Worm (Caenorhabditis elegans) whole organism, L1 larva: ENCODE results near the gene btbd-10.

Source experiments
- C04F5.9 ChIP-seq: sonication (generic microtip); optimal IDR thresholded peaks from 2 replicates; lab custom pipeline; 2016; ENCODE audit warnings: missing genetic modification characterization, missing compliant biosample characterization
- C34B4.2 ChIP-seq: sonication (generic microtip); optimal IDR thresholded peaks from 2 replicates; lab custom pipeline; 2017; ENCODE audit warnings: mild to moderate bottlenecking, missing genetic modification characterization, missing compliant biosample characterization
- F16B12.6 ChIP-seq: fragments of 150-350 bp; optimal IDR thresholded peaks from 2 replicates; lab custom pipeline; 2014; ENCODE audit warnings: missing biosample characterization, missing genetic modification characterization
- aha-1 ChIP-seq: fragments of 150-350 bp; optimal IDR thresholded peaks from 2 replicates; lab custom pipeline; 2014; ENCODE audit warnings: missing biosample characterization, missing genetic modification characterization
- alr-1 ChIP-seq: fragments of 200-800 bp; sonication (Bioruptor generic); optimal IDR thresholded peaks from 2 replicates; lab custom pipeline; 2018; ENCODE audit warnings: borderline replicate concordance, mild to moderate bottlenecking, missing genetic modification characterization, missing compliant biosample characterization
- ama-1 ChIP-seq: fragments of 150-350 bp; optimal IDR thresholded peaks from 2 replicates; lab custom pipeline; 2014
- blmp-1 ChIP-seq: fragments of 150-350 bp; optimal IDR thresholded peaks from 2 replicates; lab custom pipeline; 2014; ENCODE audit warnings: missing biosample characterization, missing genetic modification characterization
- ceh-82 ChIP-seq, 3 experiments: fragments of 150-350 bp in 1 of 3; sonication (generic microtip) in 2 of 3; optimal IDR thresholded peaks; 2 replicates each; lab custom pipeline; 2014 to 2017; ENCODE audit warnings: missing biosample characterization in 3 of 3, missing genetic modification characterization in 3 of 3
- ceh-90 ChIP-seq: sonication (generic microtip); optimal IDR thresholded peaks from 2 replicates; lab custom pipeline; 2016; ENCODE audit warnings: missing genetic modification characterization, missing compliant biosample characterization
- ces-1 ChIP-seq: fragments of 150-350 bp; optimal IDR thresholded peaks from 2 replicates; lab custom pipeline; 2014; ENCODE audit warnings: missing biosample characterization, missing genetic modification reagents, missing genetic modification characterization
- dpl-1 ChIP-seq, 3 experiments: fragments of 150-350 bp in 2 of 3; sonication (generic microtip) in 1 of 3; optimal IDR thresholded peaks; 2 replicates each; lab custom pipeline; 2014 to 2017; ENCODE audit warnings: missing biosample characterization in 3 of 3, missing genetic modification characterization in 3 of 3, missing genetic modification reagents in 3 of 3
- dsc-1 ChIP-seq: sonication (generic microtip); optimal IDR thresholded peaks from 2 replicates; lab custom pipeline; 2016; ENCODE audit warnings: mild to moderate bottlenecking, missing genetic modification characterization, missing compliant biosample characterization
- efl-1 ChIP-seq, 4 experiments: fragments of 150-350 bp; optimal IDR thresholded peaks in 3 of 4; peaks in 1 of 4; 1 replicate in 1 of 4; 2 replicates in 3 of 4; lab custom pipeline; 2014; ENCODE audit warnings: missing biosample characterization in 2 of 4, missing genetic modification characterization in 2 of 4, missing genetic modification reagents in 2 of 4
- egl-13 ChIP-seq: sonication (generic microtip); optimal IDR thresholded peaks from 2 replicates; lab custom pipeline; 2016; ENCODE audit warnings: missing genotype, missing genetic modification reagents, missing genetic modification characterization, missing compliant biosample characterization
- elt-2 ChIP-seq: sonication (generic microtip); optimal IDR thresholded peaks from 2 replicates; lab custom pipeline; 2016; ENCODE audit warnings: missing genetic modification characterization, mild to moderate bottlenecking, inconsistent platforms, missing compliant biosample characterization, missing genetic modification reagents
- elt-3 ChIP-seq, 6 experiments: fragments of 150-350 bp in 1 of 6; sonication (generic microtip); optimal IDR thresholded peaks; 2 replicates each; lab custom pipeline; 2017 to 2018; ENCODE audit warnings: missing biosample characterization in 6 of 6, missing genetic modification characterization in 6 of 6, inconsistent platforms in 1 of 6
- fkh-10 ChIP-seq: sonication (generic microtip); optimal IDR thresholded peaks from 2 replicates; lab custom pipeline; 2017; ENCODE audit warnings: missing biosample characterization, missing genetic modification reagents, missing genetic modification characterization
- fkh-8 ChIP-seq: sonication (generic microtip); optimal IDR thresholded peaks from 2 replicates; lab custom pipeline; 2016; ENCODE audit warnings: mild to moderate bottlenecking, missing genetic modification characterization, missing compliant biosample characterization
- fos-1 ChIP-seq: fragments of 150-350 bp; optimal IDR thresholded peaks from 2 replicates; lab custom pipeline; 2014; ENCODE audit warnings: missing biosample characterization, missing genetic modification characterization
- grh-1 ChIP-seq: fragments of 200-800 bp; sonication (Bioruptor generic); IDR thresholded peaks from 2 replicates; pipeline ENCODE4 v1.3.6; 2022; ENCODE audit warnings: missing genetic modification reagents, missing genetic modification characterization, missing compliant biosample characterization
- hpl-2 ChIP-seq: fragments of 150-350 bp; optimal IDR thresholded peaks from 2 replicates; lab custom pipeline; 2014; ENCODE audit warnings: missing biosample characterization, missing genetic modification reagents, missing genetic modification characterization
- lin-13 ChIP-seq: fragments of 150-350 bp; optimal IDR thresholded peaks from 2 replicates; lab custom pipeline; 2014; ENCODE audit warnings: missing biosample characterization, missing genetic modification reagents, missing genetic modification characterization
- lin-15B ChIP-seq: fragments of 150-350 bp; sonication (generic microtip); optimal IDR thresholded peaks from 3 replicates; lab custom pipeline; 2014; ENCODE audit warnings: missing biosample characterization, missing genetic modification characterization
- lin-35 ChIP-seq, 2 experiments: fragments of 150-350 bp; optimal IDR thresholded peaks; 2 replicates each; lab custom pipeline; 2014; ENCODE audit warnings: missing biosample characterization in 2 of 2, missing genetic modification characterization in 2 of 2, missing genetic modification reagents in 2 of 2
- lir-3 ChIP-seq: sonication (generic microtip); optimal IDR thresholded peaks from 2 replicates; lab custom pipeline; 2016; ENCODE audit warnings: mild to moderate bottlenecking, missing genetic modification characterization, moderate library complexity, missing compliant biosample characterization; ENCODE audit not compliant: poor library complexity
- lsy-2 ChIP-seq, 2 experiments: fragments of 150-350 bp; optimal IDR thresholded peaks; 2 replicates each; lab custom pipeline; 2014; ENCODE audit warnings: missing biosample characterization in 2 of 2, missing genetic modification characterization in 2 of 2
- nhr-19 ChIP-seq: fragments of 200-800 bp; sonication (Bioruptor generic); conservative IDR thresholded peaks from 2 replicates; pipeline ENCODE4 v1.3.6; 2022; ENCODE audit warnings: missing genetic modification characterization, missing compliant biosample characterization
- nhr-237 ChIP-seq: fragments of 150-350 bp; optimal IDR thresholded peaks from 2 replicates; lab custom pipeline; 2014; ENCODE audit warnings: missing biosample characterization, missing genetic modification characterization
- nhr-28 ChIP-seq: fragments of 150-350 bp; optimal IDR thresholded peaks from 2 replicates; lab custom pipeline; 2014; ENCODE audit warnings: missing biosample characterization, missing genetic modification characterization
- nhr-47 ChIP-seq: sonication (generic microtip); optimal IDR thresholded peaks from 2 replicates; lab custom pipeline; 2016; ENCODE audit warnings: mild to moderate bottlenecking, missing genetic modification characterization, moderate library complexity, missing compliant biosample characterization
- nhr-84 ChIP-seq: sonication (generic microtip); optimal IDR thresholded peaks from 2 replicates; lab custom pipeline; 2017; ENCODE audit warnings: missing biosample characterization, missing genetic modification characterization
- nhr-90 ChIP-seq: sonication (generic microtip); optimal IDR thresholded peaks from 2 replicates; lab custom pipeline; 2016; ENCODE audit warnings: mild to moderate bottlenecking, missing genetic modification characterization, missing compliant biosample characterization; ENCODE audit not compliant: poor library complexity
- pag-3 ChIP-seq: sonication (generic microtip); optimal IDR thresholded peaks from 2 replicates; lab custom pipeline; 2017; ENCODE audit warnings: missing genetic modification characterization, mild to moderate bottlenecking, missing compliant biosample characterization, antibody characterized with exemption, borderline replicate concordance; ENCODE audit not compliant: insufficient read depth
- rnt-1 ChIP-seq: sonication (generic microtip); optimal IDR thresholded peaks from 2 replicates; lab custom pipeline; 2016; ENCODE audit warnings: mild to moderate bottlenecking, missing genetic modification characterization, moderate library complexity, missing compliant biosample characterization
- skn-1 ChIP-seq: fragments of 150-350 bp; optimal IDR thresholded peaks from 2 replicates; lab custom pipeline; 2014; ENCODE audit warnings: missing biosample characterization, missing genetic modification characterization
- snpc-4 ChIP-seq: fragments of 150-350 bp; optimal IDR thresholded peaks from 2 replicates; lab custom pipeline; 2014; ENCODE audit warnings: missing biosample characterization, missing genetic modification characterization
- snu-23 ChIP-seq: sonication (generic microtip); optimal IDR thresholded peaks from 2 replicates; lab custom pipeline; 2016; ENCODE audit warnings: missing genetic modification characterization, missing compliant biosample characterization
- sup-37 ChIP-seq: fragments of 200-800 bp; sonication (Bioruptor generic); optimal IDR thresholded peaks from 2 replicates; lab custom pipeline; 2018; ENCODE audit warnings: mild to moderate bottlenecking, missing genetic modification characterization, missing compliant biosample characterization
- tlp-1 ChIP-seq: fragments of 150-350 bp; optimal IDR thresholded peaks from 2 replicates; lab custom pipeline; 2014; ENCODE audit warnings: missing biosample characterization, missing genetic modification characterization
- unc-98 ChIP-seq: fragments of 200-800 bp; sonication (Bioruptor generic); IDR thresholded peaks from 2 replicates; pipeline ENCODE4 v1.3.6; 2022; ENCODE audit warnings: missing genetic modification characterization, missing compliant biosample characterization
- xbp-1 ChIP-seq: sonication (generic microtip); optimal IDR thresholded peaks from 2 replicates; lab custom pipeline; 2016; ENCODE audit warnings: missing genetic modification characterization, missing compliant biosample characterization
- zag-1 ChIP-seq: fragments of 150-350 bp; optimal IDR thresholded peaks from 2 replicates; lab custom pipeline; 2014; ENCODE audit warnings: missing biosample characterization, missing genetic modification characterization
- ztf-4 ChIP-seq: fragments of 150-350 bp; optimal IDR thresholded peaks from 2 replicates; lab custom pipeline; 2014; ENCODE audit warnings: missing biosample characterization, missing genetic modification characterization

Gene btbd-10

ce11 chrII:4942397-4942796 lies 37.6 kb downstream of the btbd-10 start (continued):
- TF ChIP-seq xbp-1 (tag; lab: Kevin White, UChicago) (peak; percentile 44), dsc-1 (tag; lab: Kevin White, UChicago) (peak; percentile 31), lin-13 (GFP tag; lab: Kevin White, UChicago) (no peak), lir-3 (peak; percentile 36), snu-23 (GFP tag; lab: Kevin White, UChicago) (peak; percentile 66), skn-1 (tag; lab: Kevin White, UChicago) (peak; percentile 8), nhr-47 (tag; lab: Kevin White, UChicago) (peak; percentile 61), nhr-19 (GFP tag; lab: Robert Waterston, UW) (peak; percentile 57), rnt-1 (tag; lab: Kevin White, UChicago) (peak; percentile 74)
- TF ChIP-seq, all 84 proteins: peak for 28

DNA sequence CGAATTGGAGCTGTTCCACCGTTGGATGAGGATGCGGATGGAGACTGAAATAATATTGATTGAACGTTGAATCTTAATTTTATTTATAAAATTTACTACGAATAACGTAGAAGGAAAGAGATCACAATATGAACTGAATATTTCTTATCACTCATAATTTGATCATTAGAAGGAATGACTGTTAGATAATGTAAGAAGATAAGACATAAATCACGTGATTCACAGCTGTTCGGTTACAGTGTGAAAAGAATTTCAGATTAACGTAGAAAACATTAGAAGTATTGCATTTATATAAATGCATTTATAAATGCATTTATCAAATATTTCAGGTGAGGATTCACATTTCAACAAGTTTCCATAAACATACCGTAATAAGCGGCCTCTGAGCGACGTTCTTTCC lies 38.0 kb downstream of the btbd-10 start:
- no peak for TF ChIP-seq blmp-1 (tag; lab: Kevin White, UChicago)
- TF ChIP-seq fkh-8 (tag; lab: Kevin White, UChicago) = no peak
- TF ChIP-seq lin-35 (GFP tag; optimal IDR thresholded peaks at IDR 0.05; lab: Kevin White, UChicago) = no peak
- TF ChIP-seq aha-1 = no peak
- TF ChIP-seq tlp-1 (tag; lab: Kevin White, UChicago) = peak; percentile 83
- TF ChIP-seq C04F5.9 (tag; lab: Kevin White, UChicago) = no peak
- no peak for TF ChIP-seq C34B4.2 (tag; lab: Kevin White, UChicago)
- peak; percentile 94 for TF ChIP-seq elt-2
- TF ChIP-seq dsc-1 (tag; lab: Kevin White, UChicago) = no peak
- peak in 1 of 6 experiments; percentile 32 for TF ChIP-seq elt-3 (tag; optimal IDR thresholded peaks at IDR 0.05; lab: Kevin White, UChicago)
- TF ChIP-seq lir-3 = no peak
- no peak for TF ChIP-seq nhr-237 (tag; lab: Kevin White, UChicago)

ce11 chrII:4943849-4944248 lies 39.0 kb downstream of the btbd-10 start, which contains the start of gene mdt-4:
Gene mdt-4 (minus strand): TSS chrII:4943949.
- TF ChIP-seq snpc-4 (tag; lab: Kevin White, UChicago) (no peak), ceh-90 (no peak), ztf-4 (no peak), ceh-82 (tag; optimal IDR thresholded peaks at IDR 0.05; lab: Kevin White, UChicago) (no peak), lin-13 (GFP tag; lab: Kevin White, UChicago) (no peak), grh-1 (GFP tag; lab: Robert Waterston, UW) (no peak), F16B12.6 (tag; lab: Kevin White, UChicago) (no peak), nhr-237 (tag; lab: Kevin White, UChicago) (no peak), ama-1 (no peak), nhr-84 (tag; lab: Kevin White, UChicago) (no peak), dpl-1 (GFP tag; optimal IDR thresholded peaks at IDR 0.05; lab: Kevin White, UChicago) (no peak), ces-1 (GFP tag; lab: Kevin White, UChicago) (no peak), fos-1 (tag; lab: Kevin White, UChicago) (no peak)

DNA sequence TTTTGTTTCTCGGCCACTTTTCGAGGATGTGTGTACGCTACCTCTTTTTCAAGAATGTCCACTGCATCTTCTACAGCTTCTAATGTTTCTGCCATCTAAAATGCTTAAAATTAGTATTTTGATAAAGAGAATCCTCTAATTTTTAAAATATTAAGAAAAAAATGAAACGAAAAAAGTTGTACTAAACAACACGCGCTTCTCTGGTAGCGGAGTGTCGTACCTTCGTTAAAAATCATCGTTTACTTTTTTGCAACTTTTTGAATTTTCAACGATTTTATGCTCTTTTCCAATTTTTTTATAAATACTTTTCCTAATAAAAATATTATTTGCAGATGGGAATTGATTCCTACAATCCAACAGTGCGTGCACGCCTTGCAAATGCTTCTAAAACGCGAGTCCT lies 40.9 kb downstream of the btbd-10 start, which contains the start of the genes gldi-11 and ZK546.2:
Gene gldi-11 (minus strand): TSS at position 95 of the 400 bp plus-strand sequence.
Gene ZK546.2 (plus strand): TSS at position 333 of the 400 bp plus-strand sequence.
- TF ChIP-seq lin-35 (GFP tag; optimal IDR thresholded peaks at IDR 0.05; lab: Kevin White, UChicago) = peak in 1 of 2 experiments; percentile 31
- TF ChIP-seq F16B12.6 (tag; lab: Kevin White, UChicago) = peak; percentile 11
- TF ChIP-seq unc-98 (GFP tag; lab: Robert Waterston, UW) = no peak
- no peak for TF ChIP-seq C34B4.2 (tag; lab: Kevin White, UChicago)
- no peak for TF ChIP-seq hpl-2
- TF ChIP-seq sup-37 (GFP tag; lab: Kevin White, UChicago) = no peak
- TF ChIP-seq pag-3 = no peak
- peak; percentile 1 for TF ChIP-seq nhr-90 (tag; lab: Kevin White, UChicago)
- no peak for TF ChIP-seq fkh-10 (GFP tag; lab: Kevin White, UChicago)
- TF ChIP-seq zag-1 (tag; lab: Kevin White, UChicago) = no peak
- no peak for TF ChIP-seq egl-13
- peak in 1 of 3 experiments; percentile 14 for TF ChIP-seq dpl-1 (GFP tag; optimal IDR thresholded peaks at IDR 0.05; lab: Kevin White, UChicago)
- peak in 1 of 2 experiments; percentile 46 for TF ChIP-seq lsy-2 (tag; optimal IDR thresholded peaks at IDR 0.05; lab: Kevin White, UChicago)
- peak; percentile 1 for TF ChIP-seq elt-2
- no peak for TF ChIP-seq nhr-19 (GFP tag; lab: Robert Waterston, UW)
- peak; percentile 5 for TF ChIP-seq skn-1 (tag; lab: Kevin White, UChicago)
- no peak for TF ChIP-seq alr-1
- TF ChIP-seq nhr-28 = no peak
- no peak for TF ChIP-seq efl-1 (optimal IDR thresholded peaks at IDR 0.05; lab: Kevin White, UChicago)
- peak in 1 of 2 experiments; percentile 89 for TF ChIP-seq efl-1 (GFP tag; optimal IDR thresholded peaks at IDR 0.05 in 1 of 2; lab: Kevin White, UChicago)
- no peak for TF ChIP-seq snu-23 (GFP tag; lab: Kevin White, UChicago)
- no peak for TF ChIP-seq lin-15B (tag; lab: Kevin White, UChicago)
